Fruit fly (Drosophila melanogaster) whole organism, prepupa: ENCODE data around the gene Ssdp.

Experiments used
- CG15336 ChIP-seq: fragments of 200-800 bp; sonication (Bioruptor generic); IDR thresholded peaks from 2 replicates; pipeline ENCODE4 v1.3.6; 2022; ENCODE audit warnings: missing biosample characterization, missing genetic modification characterization
- CG3919 ChIP-seq: fragments of 200-800 bp; sonication (Bioruptor generic); optimal IDR thresholded peaks from 3 replicates; lab custom pipeline; 2016; ENCODE audit warnings: missing biosample characterization, missing genetic modification characterization
- CG4318 ChIP-seq: fragments of 200-800 bp; sonication (Bioruptor generic); optimal IDR thresholded peaks from 3 replicates; lab custom pipeline; 2017; ENCODE audit warnings: missing biosample characterization, mild to moderate bottlenecking, missing genetic modification characterization
- Sox14 ChIP-seq: fragments of 200-800 bp; sonication (Bioruptor generic); optimal IDR thresholded peaks from 3 replicates; lab custom pipeline; 2016; ENCODE audit warnings: missing biosample characterization, missing genetic modification characterization

DNA sequence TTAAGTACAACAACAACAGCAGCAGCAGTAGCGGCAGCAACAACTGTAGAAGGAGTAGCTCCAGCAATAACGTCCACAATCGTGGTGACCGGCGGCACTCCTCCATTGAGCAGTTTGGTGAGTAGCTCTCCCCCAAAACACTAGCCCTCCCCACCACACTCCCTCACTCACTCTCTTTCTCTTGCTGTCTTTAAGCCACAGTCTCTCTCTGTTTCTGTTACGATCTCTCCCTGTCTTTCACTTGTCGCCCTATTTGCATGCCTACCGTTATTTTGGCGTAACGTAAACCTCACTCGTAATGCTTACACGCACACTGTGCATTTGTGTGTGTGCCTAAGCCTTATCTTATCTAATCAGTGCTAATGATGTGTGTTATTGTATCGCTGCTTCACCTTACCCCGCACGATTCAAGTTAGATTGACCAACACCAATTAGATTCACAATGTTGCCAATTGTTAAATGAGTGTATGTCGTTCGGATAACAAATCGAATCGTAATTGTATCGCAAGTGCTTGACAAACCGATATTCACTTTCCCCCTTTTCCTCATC lies 29.3 kb downstream of the Ssdp start:
- no peak for TF ChIP-seq Sox14
- TF ChIP-seq CG15336 (GFP tag; lab: Robert Waterston, UW), result peak; percentile 28; the same call in 1 of the 2 replicates
- TF ChIP-seq CG4318 (GFP tag; lab: Kevin White, UChicago), result no peak
- no peak for TF ChIP-seq CG3919
